Worm (Caenorhabditis elegans): ENCODE results near the gene Y39E4A.1.

ce11 chrIII:12910365-12910764 is 40.8 kb upstream of the Y39E4A.1 start, which contains the start of gene flp-14:
- TF ChIP-seq jun-1 (tag; optimal IDR thresholded peaks at IDR 0.05): no peak
- TF ChIP-seq nhr-28 (tag; optimal IDR thresholded peaks at IDR 0.05): no peak
- TF ChIP-seq mdl-1 (tag; optimal IDR thresholded peaks at IDR 0.05): no peak
- TF ChIP-seq eor-1 (tag; optimal IDR thresholded peaks at IDR 0.05): no peak
- TF ChIP-seq lin-39 (tag; optimal IDR thresholded peaks at IDR 0.05): no peak
- TF ChIP-seq lin-15B (tag; optimal IDR thresholded peaks at IDR 0.05): no peak
- no peak for TF ChIP-seq fkh-10 (GFP tag; optimal IDR thresholded peaks at IDR 0.05)
- no peak for TF ChIP-seq skn-1 (tag; optimal IDR thresholded peaks at IDR 0.05)

Data from whole organism, L3 larva.